Worm (Caenorhabditis elegans) whole organism, L2 larva: ENCODE data around the gene W06E11.1.

Experiments
- alr-1 ChIP-seq: fragments of 150-350 bp; optimal IDR thresholded peaks from 2 replicates; lab custom pipeline; 2014; ENCODE audit warnings: missing biosample characterization, missing genetic modification characterization
- elt-3 ChIP-seq: sonication (generic microtip); optimal IDR thresholded peaks from 2 replicates; lab custom pipeline; 2017; ENCODE audit warnings: missing biosample characterization, missing genetic modification characterization
- lin-39 ChIP-seq: fragments of 150-350 bp; optimal IDR thresholded peaks from 2 replicates; lab custom pipeline; 2014; ENCODE audit warnings: missing biosample characterization, missing genetic modification reagents, missing genetic modification characterization
- mab-5 ChIP-seq: fragments of 150-350 bp; optimal IDR thresholded peaks from 2 replicates; lab custom pipeline; 2014; ENCODE audit warnings: missing biosample characterization, missing genetic modification characterization
- nhr-21 ChIP-seq: fragments of 150-350 bp; optimal IDR thresholded peaks from 2 replicates; lab custom pipeline; 2014; ENCODE audit warnings: missing biosample characterization, missing genetic modification characterization
- nhr-237 ChIP-seq: fragments of 150-350 bp; optimal IDR thresholded peaks from 2 replicates; lab custom pipeline; 2014; ENCODE audit warnings: missing biosample characterization, missing genetic modification characterization
- nhr-77 ChIP-seq: fragments of 150-350 bp; optimal IDR thresholded peaks from 2 replicates; lab custom pipeline; 2014; ENCODE audit warnings: missing biosample characterization, missing genetic modification characterization
- snpc-4 ChIP-seq: fragments of 150-350 bp; optimal IDR thresholded peaks from 2 replicates; lab custom pipeline; 2014; ENCODE audit warnings: missing biosample characterization, missing genetic modification characterization
- ztf-1 ChIP-seq: fragments of 200-800 bp; sonication (Bioruptor generic); conservative IDR thresholded peaks from 2 replicates; pipeline ENCODE4 v1.3.6; 2022; ENCODE audit warnings: missing genetic modification characterization, missing compliant biosample characterization
- ztf-4 ChIP-seq: fragments of 150-350 bp; optimal IDR thresholded peaks from 2 replicates; lab custom pipeline; 2014; ENCODE audit warnings: missing biosample characterization, missing genetic modification characterization

ce11 chrIII:641759-642158 is at the start of gene W06E11.1:
- TF ChIP-seq alr-1 (tag; lab: Kevin White, UChicago), result no peak
- no peak for TF ChIP-seq snpc-4 (tag; lab: Kevin White, UChicago)
- TF ChIP-seq nhr-77 (tag; lab: Kevin White, UChicago), result no peak
- no peak for TF ChIP-seq nhr-237 (tag; lab: Kevin White, UChicago)
- no peak for TF ChIP-seq ztf-1 (GFP tag; lab: Robert Waterston, UW)
- no peak for TF ChIP-seq mab-5
- TF ChIP-seq lin-39 (tag; lab: Kevin White, UChicago), result no peak
- TF ChIP-seq nhr-21, result no peak
- no peak for TF ChIP-seq elt-3 (tag; lab: Kevin White, UChicago)
- TF ChIP-seq ztf-4 (tag; lab: Kevin White, UChicago), result no peak
